Worm (Caenorhabditis elegans): ENCODE measurements around the gene bus-17.

The bus-17 gene

DNA sequence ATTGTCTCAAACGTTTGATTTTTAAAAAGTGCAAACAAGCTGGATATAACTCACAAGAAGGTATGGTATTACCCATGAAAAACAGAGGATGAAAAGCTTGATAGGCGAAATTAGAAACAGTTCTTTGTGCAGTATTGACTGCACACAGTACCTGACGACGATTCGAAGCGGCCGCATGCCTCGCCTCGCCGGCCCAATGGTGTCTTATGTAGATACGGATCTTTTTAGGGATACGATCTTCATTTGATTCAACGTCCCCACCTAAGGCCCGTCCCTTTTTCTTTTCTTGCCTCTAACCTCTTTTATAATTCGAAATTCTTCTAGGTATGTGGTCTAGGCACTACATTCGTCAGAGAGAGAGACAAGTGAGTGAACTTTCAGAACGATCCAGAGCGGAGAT, at the start of gene bus-17:
Gene bus-17, minus strand, starts transcription at position 208 of the 400 bp plus-strand sequence.
- TF ChIP-seq elt-1 (tag; optimal IDR thresholded peaks at IDR 0.05; ENCODE audit: borderline replicate concordance, insufficient read depth) (peak; percentile 73), M03D4.4 (tag; optimal IDR thresholded peaks at IDR 0.05) (no peak), nhr-2 (tag; optimal IDR thresholded peaks at IDR 0.05) (no peak)

DNA sequence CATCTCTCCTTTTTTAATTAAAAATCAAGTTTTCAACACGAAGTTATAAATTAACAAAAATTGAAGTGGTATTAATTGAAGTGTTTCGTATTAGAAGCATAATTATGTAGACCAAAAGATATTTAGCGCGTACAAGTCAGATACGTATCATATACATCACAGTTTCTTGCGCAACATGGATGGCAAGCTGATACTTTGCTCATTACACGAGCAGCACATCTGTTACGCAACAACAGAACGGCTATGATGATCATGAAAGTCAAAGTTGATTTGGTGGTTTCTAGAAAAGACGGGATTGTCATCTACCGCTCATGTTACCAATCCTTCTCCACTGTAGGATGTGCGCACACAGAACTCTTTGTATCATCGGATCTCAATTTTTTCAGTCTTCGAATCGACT, 48.4 kb upstream of the bus-17 start:
- TF ChIP-seq lin-13 (tag; optimal IDR thresholded peaks at IDR 0.05) (no peak), zip-8 (tag; optimal IDR thresholded peaks at IDR 0.05) (peak; percentile 91)

DNA sequence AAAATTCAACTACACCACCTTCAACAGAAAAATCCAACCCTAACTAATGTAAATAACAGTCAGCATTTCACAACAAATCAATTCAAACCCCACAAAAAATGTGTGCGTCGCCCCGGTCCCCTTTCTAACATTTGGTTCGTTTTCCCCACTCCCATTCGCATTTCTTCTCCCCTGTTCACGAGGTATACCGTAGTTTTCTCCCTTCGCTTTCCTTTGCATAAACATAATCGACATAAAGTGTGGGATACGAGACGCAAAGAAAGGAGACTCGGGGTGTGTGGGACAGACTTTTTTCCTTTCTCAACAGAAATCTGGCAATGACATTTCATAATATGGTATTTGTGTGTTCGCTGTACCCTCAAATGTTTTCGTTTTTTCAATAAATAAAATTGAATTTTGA, 45.2 kb upstream of the bus-17 start:
- no peak for TF ChIP-seq cnd-1 (tag; optimal IDR thresholded peaks at IDR 0.05)
- TF ChIP-seq sem-2 (GFP tag; optimal IDR thresholded peaks at IDR 0.05) = no peak

DNA sequence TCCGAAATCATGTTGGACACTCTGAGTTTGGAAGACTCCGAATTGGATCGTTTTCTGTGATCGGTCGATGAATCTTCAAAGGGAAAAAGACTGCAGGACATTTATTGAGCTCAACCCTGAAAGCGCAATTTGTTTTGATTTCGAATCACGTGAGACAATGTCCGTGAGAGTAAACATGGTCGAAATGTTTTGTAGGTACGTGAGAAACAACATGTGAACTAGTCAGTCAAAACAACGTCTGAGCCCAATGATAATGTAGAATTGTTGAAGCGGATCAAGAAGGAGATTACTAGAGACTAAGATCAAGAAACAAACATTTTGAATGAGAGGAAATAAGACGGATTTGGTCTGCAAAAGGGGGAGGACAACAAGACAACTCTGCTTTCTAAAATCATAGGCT, 37.9 kb upstream of the bus-17 start, which contains the start of gene Y7A5A.7:
Gene Y7A5A.7, minus strand, starts transcription at position 101 of the 400 bp plus-strand sequence.
- TF ChIP-seq nhr-12 (tag; optimal IDR thresholded peaks at IDR 0.05) (no peak), lin-32 (GFP tag; optimal IDR thresholded peaks at IDR 0.05) (no peak), drap-1 (GFP tag; optimal IDR thresholded peaks at IDR 0.05) (no peak), nhr-28 (tag; optimal IDR thresholded peaks at IDR 0.05) (no peak), nhr-2 (tag; optimal IDR thresholded peaks at IDR 0.05) (no peak), elt-1 (tag; optimal IDR thresholded peaks at IDR 0.05; ENCODE audit: borderline replicate concordance, insufficient read depth) (no peak), nhr-237 (tag; optimal IDR thresholded peaks at IDR 0.05) (no peak), tbx-8 (GFP tag; optimal IDR thresholded peaks at IDR 0.05) (no peak), mab-5 (tag; optimal IDR thresholded peaks at IDR 0.05) (no peak), sem-2 (GFP tag; optimal IDR thresholded peaks at IDR 0.05) (no peak), ham-2 (GFP tag; optimal IDR thresholded peaks at IDR 0.05) (no peak), ceh-43 (GFP tag; optimal IDR thresholded peaks at IDR 0.05) (no peak), flh-1 (GFP tag; optimal IDR thresholded peaks at IDR 0.05) (no peak), elt-3 (tag; optimal IDR thresholded peaks at IDR 0.05) (no peak), M03D4.4 (tag; optimal IDR thresholded peaks at IDR 0.05) (no peak), lin-13 (tag; optimal IDR thresholded peaks at IDR 0.05) (no peak)

DNA sequence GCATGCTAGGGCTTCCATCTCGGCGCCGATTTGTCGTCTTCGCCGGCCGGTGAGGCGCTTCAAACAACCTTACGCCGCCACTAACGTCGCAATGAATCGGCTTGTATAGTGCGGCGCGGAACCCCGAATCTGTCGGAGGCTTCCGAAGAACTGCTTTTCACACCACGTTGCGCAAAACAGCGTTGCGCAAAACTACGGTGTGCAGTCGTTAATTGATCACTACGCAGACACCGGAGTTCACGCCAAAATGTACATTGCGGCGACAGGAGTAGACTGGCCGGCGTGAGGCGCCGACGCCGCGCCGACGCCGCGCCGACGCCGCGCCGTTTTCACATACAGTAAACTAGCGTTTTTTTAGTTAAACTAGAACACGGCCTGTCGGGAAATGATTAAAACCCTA, 35.7 kb upstream of the bus-17 start:
- TF ChIP-seq lsy-2 (tag; optimal IDR thresholded peaks at IDR 0.05) = no peak
- TF ChIP-seq sptf-1 (tag; optimal IDR thresholded peaks at IDR 0.05) = no peak
- no peak for TF ChIP-seq ham-2 (GFP tag; optimal IDR thresholded peaks at IDR 0.05)
- no peak for TF ChIP-seq nhr-2 (tag; optimal IDR thresholded peaks at IDR 0.05)
- TF ChIP-seq pha-4 (tag; optimal IDR thresholded peaks at IDR 0.05) = no peak

DNA sequence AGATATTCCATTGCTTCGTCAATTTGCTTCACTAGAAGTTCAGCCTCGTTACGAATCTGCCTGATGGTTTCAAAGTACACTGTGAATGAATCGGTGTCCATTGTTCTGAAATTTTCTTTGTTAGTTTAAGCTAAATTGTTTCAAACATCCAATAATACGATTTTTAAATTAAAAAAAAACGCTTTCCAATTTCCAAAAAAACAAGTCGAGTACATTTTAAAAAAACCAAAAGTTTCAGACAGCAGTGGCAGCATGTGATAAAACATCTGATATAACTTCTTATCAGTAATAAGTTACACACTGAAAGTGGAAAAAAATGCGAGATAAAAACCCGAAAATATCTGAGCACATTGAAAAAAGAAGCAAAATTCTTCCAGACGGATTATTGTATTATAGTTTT, 33.4 kb upstream of the bus-17 start, which contains the start of gene Y7A5A.6:
Gene Y7A5A.6, minus strand, starts transcription at position 101 of the 400 bp plus-strand sequence.
- TF ChIP-seq elt-3 (tag; optimal IDR thresholded peaks at IDR 0.05) (no peak), nhr-237 (tag; optimal IDR thresholded peaks at IDR 0.05) (no peak), ham-2 (GFP tag; optimal IDR thresholded peaks at IDR 0.05) (no peak), unc-39 (tag; optimal IDR thresholded peaks at IDR 0.05) (no peak), drap-1 (GFP tag; optimal IDR thresholded peaks at IDR 0.05) (no peak), mls-2 (tag; optimal IDR thresholded peaks at IDR 0.05) (no peak), cnd-1 (tag; optimal IDR thresholded peaks at IDR 0.05) (no peak), ceh-83 (GFP tag; optimal IDR thresholded peaks at IDR 0.05) (no peak), lin-13 (tag; optimal IDR thresholded peaks at IDR 0.05) (no peak), unc-120 (tag; optimal IDR thresholded peaks at IDR 0.05; ENCODE audit: poor library complexity, severe bottlenecking) (no peak), lsy-2 (tag; optimal IDR thresholded peaks at IDR 0.05) (no peak), ztf-11 (tag; optimal IDR thresholded peaks at IDR 0.05) (no peak), zip-8 (tag; optimal IDR thresholded peaks at IDR 0.05) (no peak), hlh-1 (tag; optimal IDR thresholded peaks at IDR 0.05) (no peak), ces-1 (GFP tag; optimal IDR thresholded peaks at IDR 0.05) (no peak), ceh-43 (GFP tag; optimal IDR thresholded peaks at IDR 0.05) (no peak)

DNA sequence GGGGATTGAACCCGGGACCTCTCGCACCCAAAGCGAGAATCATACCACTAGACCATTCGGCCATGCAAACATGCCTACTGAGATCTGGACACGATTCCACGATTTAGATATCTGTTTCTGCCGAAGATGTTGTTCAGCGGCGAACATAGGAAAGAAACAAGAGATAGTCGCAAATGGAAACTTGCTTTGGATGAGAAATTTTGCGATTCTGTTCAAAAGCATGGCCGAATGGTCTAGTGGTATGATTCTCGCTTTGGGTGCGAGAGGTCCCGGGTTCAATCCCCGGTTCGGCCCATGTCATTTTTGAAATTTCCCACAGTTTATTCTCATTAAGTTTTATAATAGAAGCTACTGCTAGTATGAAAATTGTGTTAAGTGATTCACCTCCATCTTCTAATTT, 30.5 kb upstream of the bus-17 start:
- TF ChIP-seq ceh-39 (tag; optimal IDR thresholded peaks at IDR 0.05) = no peak
- no peak for TF ChIP-seq M03D4.4 (tag; optimal IDR thresholded peaks at IDR 0.05)
- no peak for TF ChIP-seq drap-1 (GFP tag; optimal IDR thresholded peaks at IDR 0.05)
- TF ChIP-seq tbx-8 (GFP tag; optimal IDR thresholded peaks at IDR 0.05) = no peak
- no peak for TF ChIP-seq nhr-2 (tag; optimal IDR thresholded peaks at IDR 0.05)
- TF ChIP-seq nhr-28 (tag; optimal IDR thresholded peaks at IDR 0.05) = no peak
- no peak for TF ChIP-seq ztf-11 (tag; optimal IDR thresholded peaks at IDR 0.05)
- TF ChIP-seq ceh-43 (GFP tag; optimal IDR thresholded peaks at IDR 0.05) = no peak
- TF ChIP-seq mls-2 (tag; optimal IDR thresholded peaks at IDR 0.05) = no peak
- TF ChIP-seq lin-32 (GFP tag; optimal IDR thresholded peaks at IDR 0.05) = no peak
- TF ChIP-seq sptf-1 (tag; optimal IDR thresholded peaks at IDR 0.05) = no peak
- no peak for TF ChIP-seq snpc-4 (tag; optimal IDR thresholded peaks at IDR 0.05)
- TF ChIP-seq hlh-1 (tag; optimal IDR thresholded peaks at IDR 0.05) = no peak
- no peak for TF ChIP-seq nhr-237 (tag; optimal IDR thresholded peaks at IDR 0.05)
- no peak for TF ChIP-seq nhr-12 (tag; optimal IDR thresholded peaks at IDR 0.05)
- TF ChIP-seq unc-39 (tag; optimal IDR thresholded peaks at IDR 0.05) = no peak
- TF ChIP-seq zip-8 (tag; optimal IDR thresholded peaks at IDR 0.05) = no peak
- TF ChIP-seq sem-2 (GFP tag; optimal IDR thresholded peaks at IDR 0.05) = no peak
- no peak for TF ChIP-seq unc-62 (GFP tag; optimal IDR thresholded peaks at IDR 0.05)

Data from whole organism, mixed stage, embryonic.